Fruit fly (Drosophila melanogaster): ENCODE measurements around the gene Mst84B.
A peak's percentile ranks its signal among the peaks of the same experiment; 100 is the strongest.

Gene Mst84B

dm6 chr3R:7059015-7059414 is 3.0 kb upstream of the Mst84B start, which contains the start of gene dj:
dj (plus strand) TSS chr3R:7059315.
- TF ChIP-seq Hand (GFP tag; optimal IDR thresholded peaks at IDR 0.05) (no peak), CG12744 (GFP tag; optimal IDR thresholded peaks at IDR 0.05) (no peak), sna (GFP tag; IDR thresholded peaks at IDR 0.05; ENCODE audit: partially characterized antibody) (no peak), CG8290 (GFP tag; optimal IDR thresholded peaks at IDR 0.05) (no peak), CG8290 (tag; optimal IDR thresholded peaks at IDR 0.05) (no peak), crp (GFP tag; optimal IDR thresholded peaks at IDR 0.05) (no peak)

dm6 chr3R:7060467-7060866 is 1.5 kb upstream of the Mst84B start, which contains the start of gene djl:
djl (plus strand) TSS chr3R:7060767.
- TF ChIP-seq ci (GFP tag; IDR thresholded peaks at IDR 0.05) (no peak), Hr3 (GFP tag; optimal IDR thresholded peaks at IDR 0.05) (no peak), CG8089 (GFP tag; optimal IDR thresholded peaks at IDR 0.05) (no peak), hb (GFP tag; IDR thresholded peaks at IDR 0.05; ENCODE audit: partially characterized antibody) (no peak), sd (tag; optimal IDR thresholded peaks at IDR 0.05) (no peak), CG1603 (tag; optimal IDR thresholded peaks at IDR 0.05) (no peak), Fer2 (tag; optimal IDR thresholded peaks at IDR 0.05) (no peak), kah (GFP tag; optimal IDR thresholded peaks at IDR 0.05) (no peak), Mrtf (GFP tag; IDR thresholded peaks at IDR 0.05) (no peak), CG17568 (GFP tag; optimal IDR thresholded peaks at IDR 0.05) (no peak), seq (GFP tag; IDR thresholded peaks at IDR 0.05) (no peak), gcm (GFP tag; optimal IDR thresholded peaks at IDR 0.05) (no peak), shn (GFP tag; optimal IDR thresholded peaks at IDR 0.05) (no peak), tup (GFP tag; optimal IDR thresholded peaks at IDR 0.05) (no peak), CG1647 (GFP tag; optimal IDR thresholded peaks at IDR 0.05) (no peak), h (optimal IDR thresholded peaks at IDR 0.05) (no peak), Hey (tag; optimal IDR thresholded peaks at IDR 0.05) (no peak), crol (GFP tag; IDR thresholded peaks at IDR 0.05) (no peak), CG1024 (GFP tag; IDR thresholded peaks at IDR 0.05) (no peak)

- TF ChIP-seq usp (GFP tag; optimal IDR thresholded peaks at IDR 0.05) (no peak), Hr78 (GFP tag; optimal IDR thresholded peaks at IDR 0.05) (peak in 1 of 2 experiments; percentile 72), bbx (GFP tag; IDR thresholded peaks at IDR 0.05; ENCODE audit: partially characterized antibody) (no peak), gcm (GFP tag; optimal IDR thresholded peaks at IDR 0.05) (no peak), tup (GFP tag; optimal IDR thresholded peaks at IDR 0.05) (no peak), CG12299 (tag; optimal IDR thresholded peaks at IDR 0.05) (no peak), CG1529 (GFP tag; optimal IDR thresholded peaks at IDR 0.05) (no peak), CG8281 (tag; optimal IDR thresholded peaks at IDR 0.05) (peak; percentile 4), sd (tag; optimal IDR thresholded peaks at IDR 0.05) (peak; percentile 89), Xrp1 (GFP tag; IDR thresholded peaks at IDR 0.05) (no peak), CG17829 (tag; optimal IDR thresholded peaks at IDR 0.05) (no peak), CG11398 (GFP tag; optimal IDR thresholded peaks at IDR 0.05) (no peak), nerfin-2 (GFP tag; IDR thresholded peaks at IDR 0.05; ENCODE audit: partially characterized antibody) (no peak), kah (GFP tag; optimal IDR thresholded peaks at IDR 0.05) (peak; percentile 15), ken (GFP tag; IDR thresholded peaks at IDR 0.05) (0 out of 3 replicates have a peak, but pooled peaks have one; percentile 32), CG12769 (tag; optimal IDR thresholded peaks at IDR 0.05) (peak; percentile 35), BtbVII (GFP tag; optimal IDR thresholded peaks at IDR 0.05) (peak; percentile 4), Blimp-1 (GFP tag; optimal IDR thresholded peaks at IDR 0.05) (peak; percentile 27), CG3838 (GFP tag; optimal IDR thresholded peaks at IDR 0.05) (no peak)
These were observed 4.3 kb downstream of the Mst84B start for dm6 chr3R:7066267-7066666.

All from whole organism, embryonic.